Fruit fly (Drosophila melanogaster) whole organism, embryonic: ENCODE measurements around the gene ZnT77C.
A peak's percentile ranks its signal among the peaks of the same experiment; 100 is the strongest.

Experiments used
- CG10462 ChIP-seq: fragments of 200-800 bp; sonication (Bioruptor generic); optimal IDR thresholded peaks from 2 replicates; lab custom pipeline; 2016; ENCODE audit warnings: missing biosample characterization, missing genetic modification characterization
- CG11398 ChIP-seq: fragments of 200-800 bp; sonication (Bioruptor generic); optimal IDR thresholded peaks from 2 replicates; lab custom pipeline; 2016; ENCODE audit warnings: missing biosample characterization, missing genetic modification characterization
- CG1233 ChIP-seq: fragments of 200-800 bp; sonication (Bioruptor generic); optimal IDR thresholded peaks from 4 replicates; lab custom pipeline; 2018; ENCODE audit warnings: missing biosample characterization, mild to moderate bottlenecking, missing genetic modification characterization
- CG12391 ChIP-seq: fragments of 200-800 bp; sonication (Bioruptor generic); optimal IDR thresholded peaks from 3 replicates; lab custom pipeline; 2018; ENCODE audit warnings: missing biosample characterization, mild to moderate bottlenecking, missing genetic modification characterization, moderate library complexity
- CG15011 ChIP-seq: fragments of 200-800 bp; sonication (Bioruptor generic); optimal IDR thresholded peaks from 3 replicates; lab custom pipeline; 2018; ENCODE audit warnings: missing biosample characterization, mild to moderate bottlenecking, missing genetic modification characterization
- CG1529 ChIP-seq: fragments of 200-800 bp; sonication (Bioruptor generic); optimal IDR thresholded peaks from 3 replicates; lab custom pipeline; 2018; ENCODE audit warnings: missing biosample characterization, missing genetic modification characterization
- CG1603 ChIP-seq: fragments of 200-800 bp; sonication (Bioruptor generic); optimal IDR thresholded peaks from 2 replicates; lab custom pipeline; 2019; ENCODE audit warnings: missing biosample characterization, mild to moderate bottlenecking, missing genetic modification characterization, moderate library complexity
- CG16863 ChIP-seq: fragments of 200-800 bp; sonication (Bioruptor generic); optimal IDR thresholded peaks from 3 replicates; lab custom pipeline; 2016; ENCODE audit warnings: missing biosample characterization, missing genetic modification characterization
- CG17359 ChIP-seq: fragments of 200-800 bp; sonication (Bioruptor generic); optimal IDR thresholded peaks from 3 replicates; lab custom pipeline; 2018; ENCODE audit warnings: missing biosample characterization, mild to moderate bottlenecking, missing genetic modification characterization, moderate library complexity
- CG17568 ChIP-seq: fragments of 200-800 bp; sonication (Bioruptor generic); optimal IDR thresholded peaks from 2 replicates; lab custom pipeline; 2018; ENCODE audit warnings: missing biosample characterization, mild to moderate bottlenecking, missing genetic modification characterization, moderate library complexity
- CG2116 ChIP-seq: fragments of 200-800 bp; sonication (Bioruptor generic); optimal IDR thresholded peaks from 3 replicates; lab custom pipeline; 2018; ENCODE audit warnings: missing biosample characterization, mild to moderate bottlenecking, missing genetic modification characterization
- CG2875 ChIP-seq: fragments of 200-800 bp; sonication (Bioruptor generic); optimal IDR thresholded peaks from 2 replicates; lab custom pipeline; 2017; ENCODE audit warnings: missing biosample characterization, mild to moderate bottlenecking, missing genetic modification characterization, missing genetic modification reagents
- CG32767 ChIP-seq: fragments of 200-800 bp; sonication (Bioruptor generic); IDR thresholded peaks from 2 replicates; pipeline ENCODE4 v1.3.6; 2022; ENCODE audit warnings: missing biosample characterization, missing genetic modification characterization
- CG3281 ChIP-seq: fragments of 200-800 bp; sonication (Bioruptor generic); optimal IDR thresholded peaks from 3 replicates; lab custom pipeline; 2017; ENCODE audit warnings: missing biosample characterization, mild to moderate bottlenecking, missing genetic modification characterization
- CG6254 ChIP-seq: fragments of 200-800 bp; sonication (Bioruptor generic); optimal IDR thresholded peaks from 3 replicates; lab custom pipeline; 2017; ENCODE audit warnings: mild to moderate bottlenecking, missing biosample characterization, missing genetic modification reagents, missing genetic modification characterization
- CG6654 ChIP-seq: fragments of 200-800 bp; sonication (Bioruptor generic); optimal IDR thresholded peaks from 2 replicates; lab custom pipeline; 2017; ENCODE audit warnings: missing biosample characterization, mild to moderate bottlenecking, missing genetic modification characterization
- CG7357 ChIP-seq: fragments of 200-800 bp; sonication (Bioruptor generic); IDR thresholded peaks from 3 replicates; pipeline ENCODE4 v1.3.6; 2022; ENCODE audit warnings: missing biosample characterization, missing genetic modification characterization
- CG9215 ChIP-seq: fragments of 200-800 bp; sonication (Bioruptor generic); IDR thresholded peaks from 2 replicates; pipeline ENCODE4 v1.3.6; 2022; ENCODE audit warnings: missing biosample characterization, missing genetic modification characterization
- CG9609 ChIP-seq: fragments of 200-800 bp; sonication (Bioruptor generic); optimal IDR thresholded peaks from 3 replicates; lab custom pipeline; 2016; ENCODE audit warnings: missing biosample characterization, missing genetic modification characterization
- D19A ChIP-seq: fragments of 200-800 bp; optimal IDR thresholded peaks from 3 replicates; lab custom pipeline; 2019; ENCODE audit warnings: missing biosample characterization, mild to moderate bottlenecking, missing genetic modification characterization, moderate library complexity
- Dbx ChIP-seq: fragments of 200-800 bp; sonication (Bioruptor generic); IDR thresholded peaks from 3 replicates; pipeline ENCODE4 v1.3.6; 2022; ENCODE audit warnings: missing biosample characterization, missing genetic modification characterization
- Gsc ChIP-seq: fragments of 200-800 bp; sonication (Bioruptor generic); IDR thresholded peaks from 2 replicates; pipeline ENCODE4 v1.3.6; 2022; ENCODE audit warnings: missing biosample characterization, missing genetic modification characterization
- HLHmδ ChIP-seq: fragments of 200-800 bp; sonication (Bioruptor generic); optimal IDR thresholded peaks from 2 replicates; lab custom pipeline; 2018; ENCODE audit warnings: missing biosample characterization, mild to moderate bottlenecking, missing genetic modification characterization, moderate library complexity
- Hmx ChIP-seq: fragments of 200-800 bp; sonication (Bioruptor generic); optimal IDR thresholded peaks from 2 replicates; lab custom pipeline; 2016; ENCODE audit warnings: missing biosample characterization, missing genetic modification characterization
- Hr3 ChIP-seq: fragments of 200-800 bp; sonication (Bioruptor generic); optimal IDR thresholded peaks from 3 replicates; lab custom pipeline; 2016; ENCODE audit warnings: missing biosample characterization, missing genetic modification characterization
- Hr78 ChIP-seq, 2 experiments: fragments of 200-800 bp in 1 of 2; fragments of >200 bp in 1 of 2; sonication (Bioruptor generic) in 1 of 2; optimal IDR thresholded peaks; 2 replicates each; lab custom pipeline; 2017 to 2019; ENCODE audit warnings: missing biosample characterization in 2 of 2, missing genetic modification characterization in 2 of 2, mild to moderate bottlenecking in 1 of 2, moderate library complexity in 1 of 2
- Lpt ChIP-seq: fragments of >200 bp; optimal IDR thresholded peaks from 2 replicates; lab custom pipeline; 2018; ENCODE audit warnings: missing biosample characterization, missing genetic modification characterization
- Mrtf ChIP-seq: fragments of 200-800 bp; sonication (Bioruptor generic); IDR thresholded peaks from 3 replicates; pipeline ENCODE4 v1.3.6; 2022; ENCODE audit warnings: missing biosample characterization, missing genetic modification characterization
- NK7.1 ChIP-seq: fragments of 200-800 bp; sonication (Bioruptor generic); optimal IDR thresholded peaks from 3 replicates; lab custom pipeline; 2016; ENCODE audit warnings: missing biosample characterization, missing genetic modification characterization
- Pdp1 ChIP-seq, 2 experiments: fragments of 200-800 bp; sonication (Bioruptor generic); optimal IDR thresholded peaks; 3 replicates each; lab custom pipeline; 2016; ENCODE audit warnings: missing biosample characterization in 2 of 2, missing genetic modification characterization in 2 of 2, mild to moderate bottlenecking in 1 of 2, moderate library complexity in 1 of 2
- Sox102F ChIP-seq: fragments of 200-800 bp; sonication (Bioruptor generic); optimal IDR thresholded peaks from 2 replicates; lab custom pipeline; 2018; ENCODE audit warnings: missing biosample characterization, mild to moderate bottlenecking, missing genetic modification characterization, moderate library complexity
- Tbp ChIP-seq: fragments of >200 bp; optimal IDR thresholded peaks from 2 replicates; lab custom pipeline; 2018; ENCODE audit warnings: missing biosample characterization, missing genetic modification characterization
- ab ChIP-seq: fragments of 200-800 bp; sonication (Bioruptor generic); optimal IDR thresholded peaks from 2 replicates; lab custom pipeline; 2016; ENCODE audit warnings: missing biosample characterization, missing genetic modification characterization
- abd-A ChIP-seq: fragments of 200-800 bp; sonication (Bioruptor generic); optimal IDR thresholded peaks from 3 replicates; lab custom pipeline; 2019; ENCODE audit warnings: missing biosample characterization, mild to moderate bottlenecking, missing genetic modification characterization, moderate library complexity
- chinmo ChIP-seq: fragments of 200-800 bp; sonication (Bioruptor generic); IDR thresholded peaks from 4 replicates; pipeline ENCODE4 v1.3.6; 2022; ENCODE audit warnings: missing biosample characterization, missing genetic modification characterization; ENCODE audit not compliant: partially characterized antibody
- ci ChIP-seq: fragments of 200-800 bp; sonication (Bioruptor generic); IDR thresholded peaks from 3 replicates; pipeline ENCODE4 v1.3.6; 2022; ENCODE audit warnings: missing biosample characterization, missing genetic modification characterization
- crol ChIP-seq: fragments of 200-800 bp; sonication (Bioruptor generic); IDR thresholded peaks from 2 replicates; pipeline ENCODE4 v1.3.6; 2022; ENCODE audit warnings: missing biosample characterization, missing genetic modification characterization
- cwo ChIP-seq: fragments of 200-800 bp; sonication (Bioruptor generic); optimal IDR thresholded peaks from 3 replicates; lab custom pipeline; 2017; ENCODE audit warnings: missing biosample characterization, missing genetic modification characterization, mild to moderate bottlenecking, moderate library complexity, missing genetic modification reagents
- emc ChIP-seq: fragments of 200-800 bp; sonication (Bioruptor generic); optimal IDR thresholded peaks from 2 replicates; lab custom pipeline; 2016; ENCODE audit warnings: missing biosample characterization, missing genetic modification characterization
- gcm ChIP-seq: fragments of 200-800 bp; sonication (Bioruptor generic); optimal IDR thresholded peaks from 2 replicates; lab custom pipeline; 2019; ENCODE audit warnings: missing biosample characterization, mild to moderate bottlenecking, missing genetic modification characterization, moderate library complexity
- ken ChIP-seq: fragments of 200-800 bp; sonication (Bioruptor generic); IDR thresholded peaks from 3 replicates; pipeline ENCODE4 v1.3.6; 2022; ENCODE audit warnings: missing biosample characterization, missing genetic modification characterization
- knrl ChIP-seq: fragments of 200-800 bp; sonication (Bioruptor generic); IDR thresholded peaks from 3 replicates; pipeline ENCODE4 v1.3.6; 2022; ENCODE audit warnings: missing biosample characterization, missing genetic modification characterization; ENCODE audit not compliant: partially characterized antibody
- mam ChIP-seq: fragments of 200-800 bp; sonication (Bioruptor generic); optimal IDR thresholded peaks from 3 replicates; lab custom pipeline; 2016; ENCODE audit warnings: missing biosample characterization, missing genetic modification characterization
- nerfin-2 ChIP-seq: fragments of 200-800 bp; sonication (Bioruptor generic); IDR thresholded peaks from 2 replicates; pipeline ENCODE4 v1.3.6; 2022; ENCODE audit warnings: missing biosample characterization, missing genetic modification characterization; ENCODE audit not compliant: partially characterized antibody
- nom ChIP-seq: fragments of 200-800 bp; sonication (Bioruptor generic); optimal IDR thresholded peaks from 2 replicates; lab custom pipeline; 2017; ENCODE audit warnings: missing biosample characterization, missing genetic modification characterization, mild to moderate bottlenecking, moderate library complexity, missing genetic modification reagents
- sug ChIP-seq: fragments of 200-800 bp; optimal IDR thresholded peaks from 2 replicates; lab custom pipeline; 2019; ENCODE audit warnings: missing biosample characterization, mild to moderate bottlenecking, missing genetic modification characterization, moderate library complexity
- tgo ChIP-seq: fragments of 200-800 bp; sonication (Bioruptor generic); IDR thresholded peaks from 3 replicates; pipeline ENCODE4 v1.3.6; 2022; ENCODE audit warnings: missing biosample characterization, missing genetic modification characterization
- trem ChIP-seq: fragments of 200-800 bp; optimal IDR thresholded peaks from 3 replicates; lab custom pipeline; 2019; ENCODE audit warnings: missing biosample characterization, mild to moderate bottlenecking, missing genetic modification characterization, moderate library complexity
- twi ChIP-seq: fragments of 200-800 bp; optimal IDR thresholded peaks from 2 replicates; lab custom pipeline; 2019; ENCODE audit warnings: missing biosample characterization, mild to moderate bottlenecking, missing genetic modification characterization, moderate library complexity

The ZnT77C gene

DNA sequence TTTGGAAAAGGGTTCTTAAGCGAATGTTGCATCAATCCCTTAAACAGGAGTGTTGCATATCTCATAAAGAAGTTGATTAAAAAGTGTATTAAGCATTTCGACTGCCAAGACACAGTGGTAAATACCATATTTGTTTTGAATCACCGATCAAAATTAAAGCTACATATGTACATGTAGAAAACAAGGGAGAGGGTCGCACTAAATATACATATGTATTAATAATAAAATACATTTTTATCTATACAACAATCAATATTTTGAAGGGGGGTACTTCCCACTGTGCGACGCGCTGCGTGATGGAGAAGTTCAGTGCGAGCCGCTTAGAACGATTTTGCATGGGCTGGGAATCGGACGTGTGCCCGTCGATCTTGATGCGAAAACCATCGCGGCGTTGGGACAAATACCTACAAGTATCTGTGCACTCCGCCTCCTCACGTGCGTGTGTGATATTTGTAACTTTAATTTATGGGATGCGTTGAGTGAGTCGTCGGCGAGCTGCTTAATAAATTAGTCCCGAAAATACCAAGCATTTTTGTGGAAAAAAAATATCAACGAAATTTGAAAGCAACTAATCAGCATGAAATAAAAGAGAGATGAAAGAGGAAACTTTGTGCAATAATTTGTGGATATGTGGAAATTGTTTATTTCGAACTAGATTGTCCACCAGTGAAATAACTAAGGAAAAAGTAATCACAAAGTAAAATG, 49.8 kb downstream of the ZnT77C start (continued):
- TF ChIP-seq CG32767 (GFP tag; lab: Robert Waterston, UW) (peak; percentile 88), Gsc (GFP tag; lab: Robert Waterston, UW) (no peak; the same call in 1 of the 2 replicates), CG17568 (GFP tag; lab: Kevin White, UChicago) (peak; percentile 79), NK7.1 (GFP tag; lab: Kevin White, UChicago) (no peak), Sox102F (GFP tag; lab: Kevin White, UChicago) (peak; percentile 91), abd-A (tag; lab: Kevin White, UChicago) (no peak), CG2875 (GFP tag; lab: Kevin White, UChicago) (peak; percentile 83), CG6654 (GFP tag; lab: Kevin White, UChicago) (peak; percentile 67), chinmo (no peak), tgo (peak; percentile 91), sug (tag; lab: Kevin White, UChicago) (peak; percentile 53), CG11398 (GFP tag; lab: Kevin White, UChicago) (no peak), Hmx (GFP tag; lab: Kevin White, UChicago) (no peak), twi (tag; lab: Kevin White, UChicago) (peak; percentile 51), CG10462 (peak; percentile 54), trem (tag; lab: Kevin White, UChicago) (peak; percentile 71), CG9609 (GFP tag; lab: Kevin White, UChicago) (peak; percentile 37), Lpt (GFP tag; lab: Kevin White, UChicago) (no peak), crol (GFP tag; lab: Robert Waterston, UW) (0 out of 2 replicates have a peak, but pooled peaks have one; percentile 27), CG12391 (peak; percentile 84), Dbx (GFP tag; lab: Robert Waterston, UW) (peak; percentile 87), nerfin-2 (GFP tag; lab: Robert Waterston, UW) (no peak), Tbp (GFP tag; lab: Kevin White, UChicago) (no peak), D19A (tag; lab: Kevin White, UChicago) (peak; percentile 78), CG1529 (GFP tag; lab: Kevin White, UChicago) (peak; percentile 68), ab (no peak), CG1233 (GFP tag; lab: Kevin White, UChicago) (peak; percentile 86), CG7357 (GFP tag; lab: Robert Waterston, UW) (peak; percentile 80; the same call in 2 of the 3 replicates), CG15011 (GFP tag; lab: Kevin White, UChicago) (peak; percentile 72), CG16863 (GFP tag; lab: Kevin White, UChicago) (no peak), ci (GFP tag; lab: Robert Waterston, UW) (peak; percentile 95), CG17359 (tag; lab: Kevin White, UChicago) (peak; percentile 90), ken (GFP tag; lab: Robert Waterston, UW) (peak; percentile 89), cwo (GFP tag; lab: Kevin White, UChicago) (peak; percentile 84), Hr3 (GFP tag; lab: Kevin White, UChicago) (peak; percentile 77), knrl (peak; percentile 35; the same call in 1 of the 3 replicates), Hr78 (GFP tag; optimal IDR thresholded peaks at IDR 0.05; lab: Kevin White, UChicago) (peak in 1 of 2 experiments; percentile 33), Mrtf (GFP tag; lab: Robert Waterston, UW) (peak; percentile 84), emc (GFP tag; lab: Kevin White, UChicago) (no peak), CG2116 (peak; percentile 52), gcm (GFP tag; lab: Kevin White, UChicago) (peak; percentile 73), CG6254 (GFP tag; lab: Kevin White, UChicago) (peak; percentile 84), mam (GFP tag; lab: Kevin White, UChicago) (peak; percentile 44), CG1603 (tag; lab: Kevin White, UChicago) (peak; percentile 90), Pdp1 (GFP tag; optimal IDR thresholded peaks at IDR 0.05; lab: Kevin White, UChicago) (peak; percentile 13 to 49), CG3281 (peak; percentile 86), HLHmδ (GFP tag; lab: Kevin White, UChicago) (no peak), nom (peak; percentile 33), CG9215 (GFP tag; lab: Robert Waterston, UW) (peak; percentile 76)
